Fruit fly (Drosophila melanogaster) Kc167 (cell line): ENCODE measurements around the gene CG31676.

Experiments used
- Myc ChIP-seq: fragments of >200 bp; optimal IDR thresholded peaks from 2 replicates; lab custom pipeline; 2017; ENCODE audit warnings: missing external identifiers
- Sin3A ChIP-seq: fragments of >200 bp; optimal IDR thresholded peaks from 2 replicates; lab custom pipeline; 2018; ENCODE audit warnings: missing external identifiers
- h ChIP-seq: fragments of >200 bp; optimal IDR thresholded peaks from 3 replicates; lab custom pipeline; 2018; ENCODE audit warnings: missing external identifiers
- insv ChIP-seq: fragments of >200 bp; optimal IDR thresholded peaks from 3 replicates; lab custom pipeline; 2018; ENCODE audit warnings: missing external identifiers
- psq ChIP-seq: fragments of >200 bp; optimal IDR thresholded peaks from 2 replicates; lab custom pipeline; 2017; ENCODE audit warnings: missing external identifiers
- ttk ChIP-seq: sonication (Bioruptor generic); optimal IDR thresholded peaks from 2 replicates; lab custom pipeline; 2017; ENCODE audit warnings: missing external identifiers

CG31676 gene

dm6 chr2L:20802204-20802603 lies 38.3 kb upstream of the CG31676 start:
- TF ChIP-seq h (lab: Kevin White, UChicago) (no peak), Myc (lab: Kevin White, UChicago) (no peak), Sin3A (lab: Kevin White, UChicago) (no peak), insv (no peak), psq (lab: Kevin White, UChicago) (no peak), ttk (no peak)

dm6 chr2L:20802839-20803238 lies 37.7 kb upstream of the CG31676 start:
- TF ChIP-seq Myc (lab: Kevin White, UChicago), result no peak
- no peak for TF ChIP-seq Sin3A (lab: Kevin White, UChicago)
- no peak for TF ChIP-seq h (lab: Kevin White, UChicago)
- TF ChIP-seq ttk, result no peak
- no peak for TF ChIP-seq insv
- no peak for TF ChIP-seq psq (lab: Kevin White, UChicago)

dm6 chr2L:20803733-20804164 lies 36.8 kb upstream of the CG31676 start:
- TF ChIP-seq Myc (lab: Kevin White, UChicago) (no peak), psq (lab: Kevin White, UChicago) (no peak), ttk (no peak), Sin3A (lab: Kevin White, UChicago) (no peak), insv (no peak), h (lab: Kevin White, UChicago) (no peak)

dm6 chr2L:20805624-20806339 lies 34.8 kb upstream of the CG31676 start:
- TF ChIP-seq psq (lab: Kevin White, UChicago) (no peak), ttk (no peak), h (lab: Kevin White, UChicago) (no peak), insv (no peak), Myc (lab: Kevin White, UChicago) (no peak), Sin3A (lab: Kevin White, UChicago) (no peak)

- no peak for TF ChIP-seq h (lab: Kevin White, UChicago)
These were observed 33.9 kb upstream of the CG31676 start for dm6 chr2L:20806619-20807018.

dm6 chr2L:20807617-20808509 lies 32.7 kb upstream of the CG31676 start:
- TF ChIP-seq insv (no peak), psq (lab: Kevin White, UChicago) (no peak), h (lab: Kevin White, UChicago) (no peak), ttk (no peak), Sin3A (lab: Kevin White, UChicago) (no peak), Myc (lab: Kevin White, UChicago) (no peak)

dm6 chr2L:20808510-20809195 lies 31.9 kb upstream of the CG31676 start:
- TF ChIP-seq insv (no peak), Myc (lab: Kevin White, UChicago) (no peak), psq (lab: Kevin White, UChicago) (no peak), h (lab: Kevin White, UChicago) (no peak), Sin3A (lab: Kevin White, UChicago) (no peak), ttk (no peak)

dm6 chr2L:20809229-20809628 lies 31.3 kb upstream of the CG31676 start:
- TF ChIP-seq ttk, result no peak
- TF ChIP-seq Myc (lab: Kevin White, UChicago), result no peak
- no peak for TF ChIP-seq h (lab: Kevin White, UChicago)
- no peak for TF ChIP-seq Sin3A (lab: Kevin White, UChicago)
- TF ChIP-seq insv, result no peak
- TF ChIP-seq psq (lab: Kevin White, UChicago), result no peak

- TF ChIP-seq ttk, result no peak
- TF ChIP-seq h (lab: Kevin White, UChicago), result no peak
- no peak for TF ChIP-seq Sin3A (lab: Kevin White, UChicago)
- TF ChIP-seq Myc (lab: Kevin White, UChicago), result no peak
- no peak for TF ChIP-seq insv
- no peak for TF ChIP-seq psq (lab: Kevin White, UChicago)
These were observed 29.4 kb upstream of the CG31676 start for dm6 chr2L:20811039-20811652.

dm6 chr2L:20812283-20813189 lies 28.0 kb upstream of the CG31676 start:
- TF ChIP-seq ttk (no peak), h (lab: Kevin White, UChicago) (no peak), psq (lab: Kevin White, UChicago) (no peak), Sin3A (lab: Kevin White, UChicago) (no peak), insv (no peak), Myc (lab: Kevin White, UChicago) (no peak)
